Worm (Caenorhabditis elegans) whole organism, mixed stage, embryonic: ENCODE measurements around the gene sdn-1.

Experiments
- M03D4.4 ChIP-seq: sonication (generic microtip); optimal IDR thresholded peaks from 2 replicates; lab custom pipeline; 2017; ENCODE audit warnings: mild to moderate bottlenecking, missing genetic modification characterization, missing compliant biosample characterization
- blmp-1 ChIP-seq: fragments of 150-350 bp; optimal IDR thresholded peaks from 2 replicates; lab custom pipeline; 2014; ENCODE audit warnings: missing biosample characterization, missing genetic modification characterization
- ceh-43 ChIP-seq: fragments of 200-800 bp; sonication (Bioruptor generic); optimal IDR thresholded peaks from 2 replicates; lab custom pipeline; 2018; ENCODE audit warnings: mild to moderate bottlenecking, missing genetic modification characterization, moderate library complexity, missing compliant biosample characterization
- elt-3 ChIP-seq: fragments of 150-350 bp; optimal IDR thresholded peaks from 2 replicates; lab custom pipeline; 2014; ENCODE audit warnings: missing biosample characterization, missing genetic modification characterization
- mab-5 ChIP-seq: fragments of 150-350 bp; optimal IDR thresholded peaks from 2 replicates; lab custom pipeline; 2014; ENCODE audit warnings: missing biosample characterization, missing genetic modification characterization
- snpc-4 ChIP-seq: fragments of 150-350 bp; optimal IDR thresholded peaks from 2 replicates; lab custom pipeline; 2014; ENCODE audit warnings: missing biosample characterization, missing genetic modification characterization
- unc-39 ChIP-seq: fragments of 150-350 bp; optimal IDR thresholded peaks from 2 replicates; lab custom pipeline; 2014; ENCODE audit warnings: missing biosample characterization, missing genetic modification characterization
- unc-62 ChIP-seq: fragments of 150-350 bp; optimal IDR thresholded peaks from 2 replicates; lab custom pipeline; 2014; ENCODE audit warnings: missing biosample characterization, missing genetic modification reagents, missing genetic modification characterization

ce11 chrX:10594701-10595421 is 1.7 kb upstream of the sdn-1 start:
- TF ChIP-seq snpc-4 (tag; lab: Kevin White, UChicago) (no peak), unc-39 (tag; lab: Kevin White, UChicago) (no peak), mab-5 (no peak), ceh-43 (no peak), blmp-1 (tag; lab: Kevin White, UChicago) (no peak), M03D4.4 (tag; lab: Kevin White, UChicago) (no peak), unc-62 (peak; percentile 56), elt-3 (tag; lab: Kevin White, UChicago) (no peak)
